Fruit fly (Drosophila melanogaster) whole organism, pupa: ENCODE measurements around the gene CG31337.

Experiments
- CG12605 ChIP-seq: fragments of 200-800 bp; sonication (Bioruptor generic); IDR thresholded peaks from 2 replicates; pipeline ENCODE4 v1.3.6; 2022; ENCODE audit warnings: missing biosample characterization, missing genetic modification characterization
- CG14655 ChIP-seq: fragments of 200-800 bp; sonication (Bioruptor generic); optimal IDR thresholded peaks from 3 replicates; lab custom pipeline; 2017; ENCODE audit warnings: mild to moderate bottlenecking, missing biosample characterization, missing genetic modification reagents, missing genetic modification characterization
- CG34367 ChIP-seq: fragments of 200-800 bp; sonication (Bioruptor generic); optimal IDR thresholded peaks from 2 replicates; lab custom pipeline; 2018; ENCODE audit warnings: missing biosample characterization, mild to moderate bottlenecking, missing genetic modification characterization
- CG4496 ChIP-seq: fragments of 200-800 bp; sonication (Bioruptor generic); IDR thresholded peaks from 3 replicates; pipeline ENCODE4 v1.3.6; 2022; ENCODE audit warnings: missing biosample characterization, missing genetic modification characterization
- gl ChIP-seq: fragments of 200-800 bp; sonication (Bioruptor generic); optimal IDR thresholded peaks from 2 replicates; lab custom pipeline; 2018; ENCODE audit warnings: missing biosample characterization, mild to moderate bottlenecking, missing genetic modification characterization

DNA sequence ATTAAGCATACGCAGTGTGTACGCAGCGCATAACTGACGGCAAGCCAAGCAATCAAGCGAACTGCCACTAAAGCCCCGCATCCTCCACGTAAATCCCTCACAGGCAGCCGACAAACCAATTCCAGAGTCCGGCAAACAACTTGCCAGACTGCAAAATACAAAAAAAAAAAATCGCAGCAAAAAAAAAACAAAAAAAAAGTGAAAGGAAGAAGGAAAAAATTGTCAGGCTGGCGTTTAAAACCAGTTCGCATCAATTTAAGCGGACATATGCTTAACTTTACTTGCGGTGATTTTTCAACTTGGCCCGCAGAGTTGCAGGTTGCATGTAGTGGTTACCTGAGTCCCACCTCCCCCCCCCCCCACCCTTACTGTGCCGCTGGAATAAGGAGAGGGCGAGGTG lies 20.5 kb downstream of the CG31337 start:
- TF ChIP-seq CG4496 (GFP tag; lab: Robert Waterston, UW) (peak; percentile 62; the same call in 1 of the 3 replicates), CG14655 (GFP tag; lab: Kevin White, UChicago) (peak; percentile 37), gl (tag; lab: Kevin White, UChicago) (peak; percentile 21), CG12605 (peak; percentile 87), CG34367 (tag; lab: Kevin White, UChicago) (peak; percentile 21)
